Worm (Caenorhabditis elegans): ENCODE results near the gene F26D11.12.

F26D11.12 gene

DNA sequence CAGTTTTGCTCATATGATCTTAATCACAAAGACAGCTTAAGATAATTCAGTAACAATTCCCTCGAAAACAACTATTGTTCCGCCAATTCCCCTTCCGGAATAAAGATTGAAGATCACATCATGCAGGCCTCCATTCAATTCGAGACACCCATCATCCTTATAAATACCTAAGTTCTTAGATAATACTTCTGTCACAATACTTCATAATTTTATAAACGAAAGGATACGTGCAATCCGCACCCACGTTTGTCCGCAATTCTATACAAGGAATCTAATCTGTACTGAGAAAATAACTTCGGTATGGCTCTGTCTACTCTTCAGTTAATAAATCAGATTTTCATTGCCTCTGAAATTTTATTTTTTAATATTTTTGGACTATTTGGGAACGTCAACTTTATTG is 26.5 kb downstream of the F26D11.12 start, which contains the start of gene srsx-5:
Gene srsx-5, plus strand, starts transcription at position 301 of the 400 bp plus-strand sequence.
- TF ChIP-seq lin-13 (GFP tag; optimal IDR thresholded peaks at IDR 0.05) (no peak), ceh-20 (GFP tag; IDR thresholded peaks at IDR 0.05) (no peak), attf-4 (tag; optimal IDR thresholded peaks at IDR 0.05) (no peak), aha-1 (tag) (no peak), spr-1 (tag; optimal IDR thresholded peaks at IDR 0.05) (no peak), php-3 (GFP tag; IDR thresholded peaks at IDR 0.05) (no peak), lin-38 (GFP tag; IDR thresholded peaks at IDR 0.05) (no peak), nhr-102 (tag; optimal IDR thresholded peaks at IDR 0.05) (no peak), sdz-12 (GFP tag; optimal IDR thresholded peaks at IDR 0.05) (no peak)

DNA sequence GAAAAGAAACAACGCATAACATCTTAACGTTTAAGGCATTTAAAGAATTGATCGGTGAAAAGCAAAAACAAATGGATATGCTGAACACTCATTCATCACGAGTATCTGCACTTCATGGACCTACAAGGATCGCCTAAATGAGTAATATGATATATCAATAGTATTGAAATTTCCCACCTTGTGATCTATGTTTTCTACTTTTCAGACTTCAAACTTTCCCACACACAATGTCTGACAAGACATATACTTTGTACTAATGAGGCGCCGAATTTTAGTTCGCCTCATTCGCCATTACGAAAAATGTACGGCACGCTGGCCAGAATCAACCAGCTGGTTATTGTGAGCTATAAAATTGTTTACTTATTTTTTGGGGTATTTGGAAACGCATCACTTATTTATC is 28.3 kb downstream of the F26D11.12 start, which contains the start of gene srsx-6:
Gene srsx-6, plus strand, starts transcription at position 301 of the 400 bp plus-strand sequence.
- TF ChIP-seq spr-3 (GFP tag; optimal IDR thresholded peaks at IDR 0.05) (no peak), egl-43 (GFP tag; IDR thresholded peaks at IDR 0.05) (no peak), lin-38 (GFP tag; IDR thresholded peaks at IDR 0.05) (no peak), ztf-11 (tag; optimal IDR thresholded peaks at IDR 0.05) (no peak), saeg-2 (GFP tag; IDR thresholded peaks at IDR 0.05) (no peak), F49E8.2 (tag; optimal IDR thresholded peaks at IDR 0.05; ENCODE audit: borderline replicate concordance) (no peak), Y75B8A.6 (GFP tag; IDR thresholded peaks at IDR 0.05) (no peak), hmg-1.1 (GFP tag; IDR thresholded peaks at IDR 0.05) (no peak), hlh-11 (tag; optimal IDR thresholded peaks at IDR 0.05) (no peak), ceh-62 (tag; optimal IDR thresholded peaks at IDR 0.05) (no peak), nhr-48 (tag; optimal IDR thresholded peaks at IDR 0.05) (no peak), Y105C5A.15 (GFP tag; IDR thresholded peaks at IDR 0.05) (no peak), pha-4 (GFP tag; IDR thresholded peaks at IDR 0.05) (no peak), pha-4 (tag; optimal IDR thresholded peaks at IDR 0.05) (no peak), lir-3 (tag; optimal IDR thresholded peaks at IDR 0.05) (no peak)

DNA sequence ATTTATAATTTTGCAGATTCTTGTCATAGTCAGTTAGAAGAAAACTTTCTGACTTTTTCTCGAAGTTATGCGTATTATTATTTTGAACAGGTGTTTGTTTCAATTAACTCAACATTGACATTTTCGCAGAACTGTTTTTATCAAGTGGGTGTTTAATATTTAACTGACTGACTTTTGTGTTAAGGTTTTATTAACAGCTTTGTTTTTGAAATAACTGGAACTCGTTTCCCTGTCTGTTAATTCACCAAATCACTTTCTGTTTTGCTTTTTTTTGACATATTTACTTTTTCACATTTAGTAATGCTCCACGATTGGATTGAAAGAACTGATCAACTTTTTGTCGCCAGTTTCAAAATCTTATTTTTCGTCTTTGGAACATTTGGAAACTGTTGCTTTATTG is 29.6 kb downstream of the F26D11.12 start, which contains the start of gene srsx-7:
Gene srsx-7, plus strand, starts transcription at position 301 of the 400 bp plus-strand sequence.
- no peak for TF ChIP-seq nhr-77 (tag; optimal IDR thresholded peaks at IDR 0.05)
- no peak for TF ChIP-seq nhr-28 (tag; optimal IDR thresholded peaks at IDR 0.05)
- no peak for TF ChIP-seq pqm-1 (tag; optimal IDR thresholded peaks at IDR 0.05)
- TF ChIP-seq nhr-102 (tag; optimal IDR thresholded peaks at IDR 0.05): no peak
- TF ChIP-seq ceh-82 (tag; optimal IDR thresholded peaks at IDR 0.05): no peak
- TF ChIP-seq dve-1 (tag; optimal IDR thresholded peaks at IDR 0.05; ENCODE audit: insufficient read depth): no peak
- no peak for TF ChIP-seq lin-38 (GFP tag; IDR thresholded peaks at IDR 0.05)
- TF ChIP-seq T26A8.4 (GFP tag; IDR thresholded peaks at IDR 0.05): no peak
- no peak for TF ChIP-seq zag-1 (tag; optimal IDR thresholded peaks at IDR 0.05)
- TF ChIP-seq daf-8 (GFP tag; IDR thresholded peaks at IDR 0.05): no peak
- no peak for TF ChIP-seq nhr-11 (tag; optimal IDR thresholded peaks at IDR 0.05)
- no peak for TF ChIP-seq daf-12 (tag; optimal IDR thresholded peaks at IDR 0.05)
- no peak for TF ChIP-seq attf-4 (tag; optimal IDR thresholded peaks at IDR 0.05)
- TF ChIP-seq fkh-10 (GFP tag; optimal IDR thresholded peaks at IDR 0.05): no peak
- no peak for TF ChIP-seq mep-1 (tag; optimal IDR thresholded peaks at IDR 0.05)
- TF ChIP-seq ZK546.5 (tag; optimal IDR thresholded peaks at IDR 0.05): no peak
- TF ChIP-seq Y5F2A.4 (GFP tag; optimal IDR thresholded peaks at IDR 0.05): no peak
- TF ChIP-seq hlh-11 (tag; optimal IDR thresholded peaks at IDR 0.05): no peak
- no peak for TF ChIP-seq lir-3 (tag; optimal IDR thresholded peaks at IDR 0.05)

- no peak for TF ChIP-seq nhr-28 (tag; optimal IDR thresholded peaks at IDR 0.05)
- no peak for TF ChIP-seq ZK546.5 (tag; optimal IDR thresholded peaks at IDR 0.05)
- TF ChIP-seq daf-16 (GFP tag; optimal IDR thresholded peaks at IDR 0.05): peak in 1 of 2 experiments; percentile 94
- no peak for TF ChIP-seq daf-16 (tag; optimal IDR thresholded peaks at IDR 0.05)
- TF ChIP-seq unc-39 (tag; optimal IDR thresholded peaks at IDR 0.05): no peak
Observed at ce11 chrV:7908431-7908830, 46.7 kb downstream of the F26D11.12 start.

Measured in whole organism, L4 larva.